Fruit fly (Drosophila melanogaster): ENCODE measurements around the gene CG13299.

dm6 chr3L:6218517-6219155 lies 13.5 kb downstream of the CG13299 start:
- TF ChIP-seq psq (optimal IDR thresholded peaks at IDR 0.05) (no peak), h (optimal IDR thresholded peaks at IDR 0.05) (no peak), insv (optimal IDR thresholded peaks at IDR 0.05) (no peak)

Measured in Kc167 (cell line).